Worm (Caenorhabditis elegans) whole organism, L1 larva: ENCODE measurements around the gene iscu-1.

Experiments
- ama-1 ChIP-seq: fragments of 150-350 bp; optimal IDR thresholded peaks from 2 replicates; lab custom pipeline; 2014
- ces-1 ChIP-seq: fragments of 150-350 bp; optimal IDR thresholded peaks from 2 replicates; lab custom pipeline; 2014; ENCODE audit warnings: missing biosample characterization, missing genetic modification reagents, missing genetic modification characterization
- efl-1 ChIP-seq, 4 experiments: fragments of 150-350 bp; optimal IDR thresholded peaks in 3 of 4; peaks in 1 of 4; 1 replicate in 1 of 4; 2 replicates in 3 of 4; lab custom pipeline; 2014; ENCODE audit warnings: missing biosample characterization in 2 of 4, missing genetic modification characterization in 2 of 4, missing genetic modification reagents in 2 of 4
- egl-27 ChIP-seq, 2 experiments: fragments of 150-350 bp in 1 of 2; sonication (generic microtip); optimal IDR thresholded peaks; 3 replicates each; lab custom pipeline; 2017 to 2018; ENCODE audit warnings: missing biosample characterization in 2 of 2, missing genetic modification characterization in 2 of 2, missing genetic modification reagents in 2 of 2
- fkh-8 ChIP-seq: sonication (generic microtip); optimal IDR thresholded peaks from 2 replicates; lab custom pipeline; 2016; ENCODE audit warnings: mild to moderate bottlenecking, missing genetic modification characterization, missing compliant biosample characterization
- lin-13 ChIP-seq: fragments of 150-350 bp; optimal IDR thresholded peaks from 2 replicates; lab custom pipeline; 2014; ENCODE audit warnings: missing biosample characterization, missing genetic modification reagents, missing genetic modification characterization
- nhr-77 ChIP-seq: fragments of 150-350 bp; optimal IDR thresholded peaks from 2 replicates; lab custom pipeline; 2014; ENCODE audit warnings: missing biosample characterization, missing genetic modification characterization
- pqm-1 ChIP-seq: sonication (generic microtip); optimal IDR thresholded peaks from 3 replicates; lab custom pipeline; 2017; ENCODE audit warnings: missing biosample characterization, missing genetic modification characterization
- unc-130 ChIP-seq: fragments of 150-350 bp; optimal IDR thresholded peaks from 2 replicates; lab custom pipeline; 2017; ENCODE audit warnings: missing biosample characterization, missing genetic modification characterization, inconsistent platforms
- unc-30 ChIP-seq: sonication (generic microtip); optimal IDR thresholded peaks from 2 replicates; lab custom pipeline; 2017; ENCODE audit warnings: missing biosample characterization, missing genetic modification characterization
- unc-86 ChIP-seq: sonication (generic microtip); optimal IDR thresholded peaks from 2 replicates; lab custom pipeline; 2016; ENCODE audit warnings: missing genetic modification characterization, missing compliant biosample characterization
- unc-98 ChIP-seq: fragments of 200-800 bp; sonication (Bioruptor generic); IDR thresholded peaks from 2 replicates; pipeline ENCODE4 v1.3.6; 2022; ENCODE audit warnings: missing genetic modification characterization, missing compliant biosample characterization
- zag-1 ChIP-seq: fragments of 150-350 bp; optimal IDR thresholded peaks from 2 replicates; lab custom pipeline; 2014; ENCODE audit warnings: missing biosample characterization, missing genetic modification characterization

- TF ChIP-seq egl-27 (tag; optimal IDR thresholded peaks at IDR 0.05; lab: Kevin White, UChicago) (no peak), ces-1 (GFP tag; lab: Kevin White, UChicago) (no peak), zag-1 (no peak), lin-13 (GFP tag; lab: Kevin White, UChicago) (no peak), pqm-1 (tag; lab: Kevin White, UChicago) (no peak), unc-30 (tag; lab: Kevin White, UChicago) (no peak), efl-1 (optimal IDR thresholded peaks at IDR 0.05; lab: Kevin White, UChicago) (no peak), efl-1 (GFP tag; optimal IDR thresholded peaks at IDR 0.05 in 1 of 2; lab: Kevin White, UChicago) (no peak), fkh-8 (tag; lab: Kevin White, UChicago) (no peak), unc-98 (no peak), ama-1 (lab: Kevin White, UChicago) (no peak), unc-86 (tag; lab: Kevin White, UChicago) (no peak), unc-130 (no peak), nhr-77 (tag; lab: Kevin White, UChicago) (no peak)
Observed at ce11 chrIV:13807724-13808123, 24.0 kb downstream of the iscu-1 start, which contains the start of gene Y45F10D.14.
